Worm (Caenorhabditis elegans): Measurements from ENCODE around the gene B0554.2.

- TF ChIP-seq ztf-29 (GFP tag; IDR thresholded peaks at IDR 0.05) (no peak), ztf-23 (GFP tag; IDR thresholded peaks at IDR 0.05) (no peak), med-1 (GFP tag; optimal IDR thresholded peaks at IDR 0.05; ENCODE audit: insufficient read depth) (no peak), T22C8.4 (GFP tag; IDR thresholded peaks at IDR 0.05) (no peak), flt-1 (GFP tag; IDR thresholded peaks at IDR 0.05) (no peak), ref-1 (GFP tag; conservative IDR thresholded peaks at IDR 0.05) (no peak), cog-1 (tag; optimal IDR thresholded peaks at IDR 0.05) (no peak), klf-2 (GFP tag; conservative IDR thresholded peaks at IDR 0.05) (no peak), tab-1 (GFP tag; IDR thresholded peaks at IDR 0.05) (no peak)
Measured at ce11 chrV:477664-478212, 43.7 kb downstream of the B0554.2 start, which contains the start of gene nhr-55.

Measured in whole organism, midembryonic.